Fruit fly (Drosophila melanogaster) whole organism, prepupa: Measurements from ENCODE around the gene ncm.

Experiments
- Blimp-1 ChIP-seq: fragments of 200-800 bp; sonication (Bioruptor generic); optimal IDR thresholded peaks from 3 replicates; lab custom pipeline; 2017; ENCODE audit warnings: missing biosample characterization, missing genetic modification characterization, mild to moderate bottlenecking, moderate library complexity, missing genetic modification reagents
- CG10631 ChIP-seq: fragments of 200-800 bp; sonication (Bioruptor generic); optimal IDR thresholded peaks from 2 replicates; lab custom pipeline; 2016; ENCODE audit warnings: missing biosample characterization, missing genetic modification characterization
- CG11294 ChIP-seq: fragments of 200-800 bp; sonication (Bioruptor generic); IDR thresholded peaks from 2 replicates; pipeline ENCODE4 v1.3.6; 2022; ENCODE audit warnings: missing biosample characterization, missing genetic modification characterization
- CG11762 ChIP-seq: fragments of 200-800 bp; sonication (Bioruptor generic); optimal IDR thresholded peaks from 3 replicates; lab custom pipeline; 2016; ENCODE audit warnings: missing biosample characterization, missing genetic modification characterization; ENCODE audit not compliant: insufficient read depth
- CG11902 ChIP-seq: fragments of 200-800 bp; sonication (Bioruptor generic); optimal IDR thresholded peaks from 3 replicates; lab custom pipeline; 2016; ENCODE audit warnings: missing biosample characterization, missing genetic modification characterization
- CG15336 ChIP-seq: fragments of 200-800 bp; sonication (Bioruptor generic); IDR thresholded peaks from 2 replicates; pipeline ENCODE4 v1.3.6; 2022; ENCODE audit warnings: missing biosample characterization, missing genetic modification characterization
- CG1621 ChIP-seq: fragments of 200-800 bp; sonication (Bioruptor generic); optimal IDR thresholded peaks from 3 replicates; lab custom pipeline; 2018; ENCODE audit warnings: missing biosample characterization, mild to moderate bottlenecking, missing genetic modification characterization
- CG16779 ChIP-seq: fragments of 200-800 bp; sonication (Bioruptor generic); optimal IDR thresholded peaks from 3 replicates; lab custom pipeline; 2017; ENCODE audit warnings: missing biosample characterization, mild to moderate bottlenecking, missing genetic modification characterization
- CG3032 ChIP-seq: fragments of 200-800 bp; optimal IDR thresholded peaks from 2 replicates; lab custom pipeline; 2019; ENCODE audit warnings: missing biosample characterization, mild to moderate bottlenecking, missing genetic modification characterization, moderate library complexity
- CG32006 ChIP-seq: fragments of 200-800 bp; sonication (Bioruptor generic); optimal IDR thresholded peaks from 3 replicates; lab custom pipeline; 2017; ENCODE audit warnings: missing biosample characterization, mild to moderate bottlenecking, missing genetic modification characterization
- CG3919 ChIP-seq: fragments of 200-800 bp; sonication (Bioruptor generic); optimal IDR thresholded peaks from 3 replicates; lab custom pipeline; 2016; ENCODE audit warnings: missing biosample characterization, missing genetic modification characterization
- CG4318 ChIP-seq: fragments of 200-800 bp; sonication (Bioruptor generic); optimal IDR thresholded peaks from 3 replicates; lab custom pipeline; 2017; ENCODE audit warnings: missing biosample characterization, mild to moderate bottlenecking, missing genetic modification characterization
- CG6163 ChIP-seq: fragments of 200-800 bp; sonication (Bioruptor generic); IDR thresholded peaks from 3 replicates; pipeline ENCODE4 v1.3.6; 2022; ENCODE audit warnings: missing biosample characterization, missing genetic modification characterization
- CG6276 ChIP-seq: fragments of 200-800 bp; sonication (Bioruptor generic); optimal IDR thresholded peaks from 2 replicates; lab custom pipeline; 2017; ENCODE audit warnings: missing biosample characterization, mild to moderate bottlenecking, missing genetic modification characterization
- CG6808 ChIP-seq: fragments of 200-800 bp; sonication (Bioruptor generic); optimal IDR thresholded peaks from 3 replicates; lab custom pipeline; 2017; ENCODE audit warnings: missing biosample characterization, missing genetic modification characterization, mild to moderate bottlenecking, moderate library complexity, missing genetic modification reagents
- CG8319 ChIP-seq: fragments of 200-800 bp; sonication (Bioruptor generic); optimal IDR thresholded peaks from 3 replicates; lab custom pipeline; 2016; ENCODE audit warnings: missing biosample characterization, missing genetic modification characterization
- CG8632 ChIP-seq: fragments of 200-800 bp; sonication (Bioruptor generic); optimal IDR thresholded peaks from 3 replicates; lab custom pipeline; 2016; ENCODE audit warnings: missing biosample characterization, missing genetic modification characterization
- Eip75B ChIP-seq: fragments of 200-800 bp; sonication (Bioruptor generic); optimal IDR thresholded peaks from 3 replicates; lab custom pipeline; 2016; ENCODE audit warnings: missing biosample characterization, missing genetic modification characterization
- Eip78C ChIP-seq: fragments of 200-800 bp; sonication (Bioruptor generic); peaks from one replicate; lab custom pipeline; 2016; ENCODE audit warnings: missing biosample characterization, missing genetic modification characterization
- Eip93F ChIP-seq: fragments of 200-800 bp; sonication (Bioruptor generic); optimal IDR thresholded peaks from 2 replicates; lab custom pipeline; 2016; ENCODE audit warnings: missing biosample characterization, mild to moderate bottlenecking, missing genetic modification characterization
- Ets21C ChIP-seq: fragments of 200-800 bp; sonication (Bioruptor generic); optimal IDR thresholded peaks from 3 replicates; lab custom pipeline; 2016; ENCODE audit warnings: missing biosample characterization, missing genetic modification characterization
- Gug ChIP-seq: fragments of 200-800 bp; sonication (Bioruptor generic); IDR thresholded peaks from 2 replicates; pipeline ENCODE4 v1.3.6; 2022; ENCODE audit warnings: missing biosample characterization, missing genetic modification characterization
- Hr38 ChIP-seq: sonication (Bioruptor generic); optimal IDR thresholded peaks from 2 replicates; lab custom pipeline; 2016; ENCODE audit warnings: missing biosample characterization, missing genetic modification characterization
- Hr39 ChIP-seq: fragments of 200-800 bp; sonication (Bioruptor generic); optimal IDR thresholded peaks from 2 replicates; lab custom pipeline; 2016; ENCODE audit warnings: missing biosample characterization, missing genetic modification characterization
- Hr4 ChIP-seq: fragments of 200-800 bp; sonication (Bioruptor generic); optimal IDR thresholded peaks from 3 replicates; lab custom pipeline; 2016; ENCODE audit warnings: missing biosample characterization, missing genetic modification characterization
- Lpt ChIP-seq: fragments of 200-800 bp; sonication (Bioruptor generic); optimal IDR thresholded peaks from 3 replicates; lab custom pipeline; 2016; ENCODE audit warnings: missing biosample characterization, missing genetic modification characterization
- OdsH ChIP-seq: fragments of 200-800 bp; sonication (Bioruptor generic); optimal IDR thresholded peaks from 3 replicates; lab custom pipeline; 2016; ENCODE audit warnings: missing biosample characterization, missing genetic modification characterization
- Sox102F ChIP-seq: fragments of 200-800 bp; sonication (Bioruptor generic); optimal IDR thresholded peaks from 2 replicates; lab custom pipeline; 2016; ENCODE audit warnings: missing biosample characterization, mild to moderate bottlenecking, missing genetic modification characterization
- Sox14 ChIP-seq: fragments of 200-800 bp; sonication (Bioruptor generic); optimal IDR thresholded peaks from 3 replicates; lab custom pipeline; 2016; ENCODE audit warnings: missing biosample characterization, missing genetic modification characterization
- Sox15 ChIP-seq: fragments of 200-800 bp; sonication (Bioruptor generic); optimal IDR thresholded peaks from 3 replicates; lab custom pipeline; 2016; ENCODE audit warnings: missing biosample characterization, missing genetic modification characterization
- achi ChIP-seq: fragments of 200-800 bp; sonication (Bioruptor generic); optimal IDR thresholded peaks from 3 replicates; lab custom pipeline; 2016; ENCODE audit warnings: missing biosample characterization, missing genetic modification characterization
- acj6 ChIP-seq: fragments of 200-800 bp; sonication (Bioruptor generic); optimal IDR thresholded peaks from 3 replicates; lab custom pipeline; 2016; ENCODE audit warnings: missing biosample characterization, missing genetic modification characterization
- cyc ChIP-seq: fragments of 200-800 bp; sonication (Bioruptor generic); optimal IDR thresholded peaks from 3 replicates; lab custom pipeline; 2016; ENCODE audit warnings: missing biosample characterization, missing genetic modification characterization
- dac ChIP-seq: fragments of 200-800 bp; sonication (Bioruptor generic); optimal IDR thresholded peaks from 2 replicates; lab custom pipeline; 2017; ENCODE audit warnings: missing biosample characterization, mild to moderate bottlenecking, missing genetic modification characterization
- eg ChIP-seq: fragments of 200-800 bp; sonication (Bioruptor generic); IDR thresholded peaks from 3 replicates; pipeline ENCODE4 v1.3.6; 2022; ENCODE audit warnings: missing biosample characterization, missing genetic modification characterization
- esn ChIP-seq: fragments of 200-800 bp; sonication (Bioruptor generic); optimal IDR thresholded peaks from 2 replicates; lab custom pipeline; 2016; ENCODE audit warnings: missing biosample characterization, mild to moderate bottlenecking, missing genetic modification characterization, moderate library complexity
- fd59A ChIP-seq: fragments of 200-800 bp; sonication (Bioruptor generic); optimal IDR thresholded peaks from 2 replicates; lab custom pipeline; 2017; ENCODE audit warnings: missing biosample characterization, mild to moderate bottlenecking, missing genetic modification characterization, missing genetic modification reagents
- fd85E ChIP-seq: fragments of 200-800 bp; sonication (Bioruptor generic); optimal IDR thresholded peaks from 3 replicates; lab custom pipeline; 2016; ENCODE audit warnings: missing biosample characterization, missing genetic modification characterization
- fkh ChIP-seq: fragments of 200-800 bp; sonication (Bioruptor generic); optimal IDR thresholded peaks from 3 replicates; lab custom pipeline; 2017; ENCODE audit warnings: missing biosample characterization, mild to moderate bottlenecking, missing genetic modification characterization, moderate library complexity
- lz ChIP-seq: fragments of 200-800 bp; sonication (Bioruptor generic); optimal IDR thresholded peaks from 3 replicates; lab custom pipeline; 2016; ENCODE audit warnings: missing biosample characterization, missing genetic modification characterization
- salr ChIP-seq, 2 experiments: fragments of 200-800 bp; sonication (Bioruptor generic); optimal IDR thresholded peaks; 3 replicates each; lab custom pipeline; 2016 to 2018; ENCODE audit warnings: missing biosample characterization in 2 of 2, missing genetic modification characterization in 2 of 2, mild to moderate bottlenecking in 1 of 2
- ss ChIP-seq, 2 experiments: fragments of 200-800 bp; sonication (Bioruptor generic); optimal IDR thresholded peaks; 2 replicates in 1 of 2; 3 replicates in 1 of 2; lab custom pipeline; 2017 to 2018; ENCODE audit warnings: mild to moderate bottlenecking in 2 of 2, missing biosample characterization in 2 of 2, missing genetic modification characterization in 2 of 2, moderate library complexity in 1 of 2
- svp ChIP-seq: fragments of 200-800 bp; sonication (Bioruptor generic); peaks from one replicate; lab custom pipeline; 2016; ENCODE audit warnings: missing biosample characterization, missing genetic modification characterization
- topi ChIP-seq: fragments of 200-800 bp; sonication (Bioruptor generic); optimal IDR thresholded peaks from 3 replicates; lab custom pipeline; 2016; ENCODE audit warnings: missing biosample characterization, missing genetic modification characterization
- vri ChIP-seq: fragments of 200-800 bp; sonication (Bioruptor generic); optimal IDR thresholded peaks from 3 replicates; lab custom pipeline; 2016; ENCODE audit warnings: missing biosample characterization, mild to moderate bottlenecking, missing genetic modification characterization

ncm gene

DNA sequence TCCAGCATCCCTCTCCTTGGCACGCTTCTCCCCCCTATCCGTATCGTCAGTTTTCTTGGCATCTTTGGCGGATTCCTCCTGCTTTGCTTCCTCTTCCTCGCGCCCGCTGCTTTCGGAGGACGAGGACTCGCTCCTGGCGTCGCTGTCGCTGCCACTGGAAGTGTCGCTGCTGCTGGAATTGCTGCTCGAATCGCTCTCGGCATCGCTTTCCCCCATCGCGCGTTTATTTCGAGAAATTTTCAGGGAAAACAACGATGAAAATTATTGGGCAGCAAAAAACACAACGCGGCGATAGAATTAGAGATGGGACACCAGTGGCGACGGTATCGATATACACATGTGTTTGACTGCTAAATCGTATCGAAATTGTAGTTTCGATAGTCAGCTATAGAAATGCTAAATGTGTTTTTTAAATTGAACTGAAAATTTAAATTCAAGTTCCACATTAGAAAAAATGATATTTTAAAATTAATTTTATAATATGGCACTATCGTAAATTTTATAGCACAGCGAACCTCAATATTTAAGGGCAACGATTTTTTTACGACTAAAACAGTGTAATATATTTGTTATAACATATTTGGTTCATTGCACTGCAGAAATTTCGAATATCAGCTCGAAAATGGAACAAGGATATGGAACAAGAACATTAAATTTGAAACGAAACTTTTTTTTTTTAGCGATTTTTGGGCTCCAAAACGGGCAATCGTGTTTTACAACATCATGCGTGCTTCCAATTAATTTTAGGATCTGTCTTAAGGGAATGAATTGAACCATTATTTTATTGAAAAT is at the start of gene ncm:
Gene ncm, minus strand, starts transcription at position 319 of the 792 bp plus-strand sequence.
- peak; percentile 15 for TF ChIP-seq esn (GFP tag; lab: Kevin White, UChicago)
- no peak for TF ChIP-seq Sox14 (GFP tag; lab: Kevin White, UChicago)
- TF ChIP-seq, all 60 proteins: peak for 1

- TF ChIP-seq fkh (GFP tag; lab: Kevin White, UChicago), result peak; percentile 37
- TF ChIP-seq CG32006 (GFP tag; lab: Kevin White, UChicago), result no peak
- no peak for TF ChIP-seq achi
- TF ChIP-seq fd59A, result no peak
- no peak for TF ChIP-seq OdsH (GFP tag; lab: Kevin White, UChicago)
- TF ChIP-seq Hr39 (GFP tag; lab: Kevin White, UChicago), result no peak
- TF ChIP-seq CG3919, result no peak
- TF ChIP-seq fd85E (GFP tag; lab: Kevin White, UChicago), result no peak
- peak; percentile 26 for TF ChIP-seq Eip78C
- TF ChIP-seq Sox102F (GFP tag; lab: Kevin White, UChicago), result no peak
- TF ChIP-seq acj6, result no peak
- TF ChIP-seq Hr4 (GFP tag; lab: Kevin White, UChicago), result no peak
These were observed 48.1 kb upstream of the ncm start for dm6 chr2L:18496834-18497233.

DNA sequence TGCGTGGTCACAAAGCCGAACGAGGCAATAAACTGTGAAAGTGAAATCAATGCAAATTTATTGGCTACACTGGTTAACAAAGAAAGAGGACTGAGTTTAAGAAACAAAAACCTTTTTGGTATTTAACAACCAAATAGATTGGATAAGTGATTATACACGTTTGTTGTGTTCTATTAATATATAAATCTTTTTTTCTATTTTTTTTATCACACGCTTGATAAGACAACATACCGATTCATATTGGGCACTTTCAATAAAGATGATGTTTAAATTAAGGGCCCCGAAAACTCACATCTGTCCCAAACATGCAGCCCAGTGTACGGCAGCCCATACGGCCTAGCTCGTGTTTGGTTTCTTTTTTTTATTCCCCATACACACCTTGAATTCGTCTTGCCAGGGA is 44.4 kb upstream of the ncm start:
- no peak for TF ChIP-seq Sox102F (GFP tag; lab: Kevin White, UChicago)
- TF ChIP-seq Sox14 (GFP tag; lab: Kevin White, UChicago), result no peak
- peak; percentile 12 to 48 for TF ChIP-seq ss (GFP tag; optimal IDR thresholded peaks at IDR 0.05; lab: Kevin White, UChicago)
- peak; percentile 88 for TF ChIP-seq CG15336
- peak; percentile 88 for TF ChIP-seq Eip78C
- TF ChIP-seq CG32006 (GFP tag; lab: Kevin White, UChicago), result peak; percentile 75
- TF ChIP-seq CG11294 (GFP tag; lab: Robert Waterston, UW), result no peak
- peak; percentile 55 for TF ChIP-seq Hr4 (GFP tag; lab: Kevin White, UChicago)
- no peak for TF ChIP-seq Eip93F
- TF ChIP-seq CG3919, result peak; percentile 34
- peak; percentile 56 for TF ChIP-seq CG6276 (GFP tag; lab: Kevin White, UChicago)
- TF ChIP-seq dac (GFP tag; lab: Kevin White, UChicago), result peak; percentile 47
- TF ChIP-seq topi (GFP tag; lab: Kevin White, UChicago), result no peak
- TF ChIP-seq CG11902 (GFP tag; lab: Kevin White, UChicago), result no peak
- no peak for TF ChIP-seq CG1621 (tag; lab: Kevin White, UChicago)
- no peak for TF ChIP-seq Ets21C (GFP tag; lab: Kevin White, UChicago)
- peak; percentile 54; the same call in 2 of the 3 replicates for TF ChIP-seq eg (GFP tag; lab: Robert Waterston, UW)
- TF ChIP-seq Lpt (GFP tag; lab: Kevin White, UChicago), result no peak
- TF ChIP-seq CG8632 (GFP tag; lab: Kevin White, UChicago), result no peak
- no peak for TF ChIP-seq CG11762 (GFP tag; lab: Kevin White, UChicago)
- TF ChIP-seq CG3032 (tag; lab: Kevin White, UChicago), result peak; percentile 15
- TF ChIP-seq CG4318 (GFP tag; lab: Kevin White, UChicago), result peak; percentile 64
- TF ChIP-seq CG6808 (GFP tag; lab: Kevin White, UChicago), result no peak
- TF ChIP-seq CG6163 (GFP tag; lab: Robert Waterston, UW), result 0 out of 3 replicates have a peak, but pooled peaks have one; percentile 23
- no peak for TF ChIP-seq Blimp-1 (GFP tag; lab: Kevin White, UChicago)
- no peak for TF ChIP-seq Hr38 (GFP tag; lab: Kevin White, UChicago)
- TF ChIP-seq salr (GFP tag; optimal IDR thresholded peaks at IDR 0.05; lab: Kevin White, UChicago), result peak in 1 of 2 experiments; percentile 5
- TF ChIP-seq cyc (GFP tag; lab: Kevin White, UChicago), result no peak
- TF ChIP-seq esn (GFP tag; lab: Kevin White, UChicago), result no peak
- no peak for TF ChIP-seq svp (GFP tag; lab: Kevin White, UChicago)
- TF ChIP-seq CG8319, result no peak
- TF ChIP-seq fd85E (GFP tag; lab: Kevin White, UChicago), result no peak
- no peak for TF ChIP-seq Sox15 (GFP tag; lab: Kevin White, UChicago)
- TF ChIP-seq Hr39 (GFP tag; lab: Kevin White, UChicago), result no peak
- TF ChIP-seq vri (GFP tag; lab: Kevin White, UChicago), result no peak
- peak; percentile 4 for TF ChIP-seq fd59A
- no peak for TF ChIP-seq lz (GFP tag; lab: Kevin White, UChicago)
- TF ChIP-seq Eip75B (GFP tag; lab: Kevin White, UChicago), result no peak
- no peak for TF ChIP-seq CG16779
- TF ChIP-seq CG10631 (GFP tag; lab: Kevin White, UChicago), result peak; percentile 15
- no peak for TF ChIP-seq Gug (GFP tag; lab: Robert Waterston, UW)
